Worm (Caenorhabditis elegans) whole organism, L1 larva: ENCODE measurements around the gene ptp-3.

Source experiments
- blmp-1 ChIP-seq: fragments of 150-350 bp; optimal IDR thresholded peaks from 2 replicates; lab custom pipeline; 2014; ENCODE audit warnings: missing biosample characterization, missing genetic modification characterization
- ceh-63 ChIP-seq: fragments of 200-800 bp; sonication (Bioruptor generic); optimal IDR thresholded peaks from 2 replicates; lab custom pipeline; 2018; ENCODE audit warnings: mild to moderate bottlenecking, missing genetic modification characterization, missing compliant biosample characterization
- efl-1 ChIP-seq, 4 experiments: fragments of 150-350 bp; optimal IDR thresholded peaks in 3 of 4; peaks in 1 of 4; 1 replicate in 1 of 4; 2 replicates in 3 of 4; lab custom pipeline; 2014; ENCODE audit warnings: missing biosample characterization in 2 of 4, missing genetic modification characterization in 2 of 4, missing genetic modification reagents in 2 of 4
- elt-3 ChIP-seq, 6 experiments: fragments of 150-350 bp in 1 of 6; sonication (generic microtip); optimal IDR thresholded peaks; 2 replicates each; lab custom pipeline; 2017 to 2018; ENCODE audit warnings: missing biosample characterization in 6 of 6, missing genetic modification characterization in 6 of 6, inconsistent platforms in 1 of 6
- nhr-85 ChIP-seq: sonication (generic microtip); peaks from one replicate; lab custom pipeline; 2016; ENCODE audit warnings: missing genetic modification characterization, inconsistent platforms, missing compliant biosample characterization

Gene ptp-3

ce11 chrII:11057256-11057655, 81.9 kb downstream of the ptp-3 start:
- peak; percentile 52 for TF ChIP-seq nhr-85 (tag; lab: Kevin White, UChicago)
- TF ChIP-seq efl-1 (optimal IDR thresholded peaks at IDR 0.05; lab: Kevin White, UChicago) = no peak
- TF ChIP-seq efl-1 (GFP tag; optimal IDR thresholded peaks at IDR 0.05 in 1 of 2; lab: Kevin White, UChicago) = peak in 1 of 2 experiments; percentile 13
- TF ChIP-seq ceh-63 (GFP tag; lab: Kevin White, UChicago) = no peak
- peak in 2 of 6 experiments; percentile 6 to 55 for TF ChIP-seq elt-3 (tag; optimal IDR thresholded peaks at IDR 0.05; lab: Kevin White, UChicago)
- TF ChIP-seq blmp-1 = peak; percentile 60
